Worm (Caenorhabditis elegans) whole organism, L1 larva: ENCODE measurements around the gene F42A10.7.

Experiments
- C04F5.9 ChIP-seq: sonication (generic microtip); optimal IDR thresholded peaks from 2 replicates; lab custom pipeline; 2016; ENCODE audit warnings: missing genetic modification characterization, missing compliant biosample characterization
- C34B4.2 ChIP-seq: sonication (generic microtip); optimal IDR thresholded peaks from 2 replicates; lab custom pipeline; 2017; ENCODE audit warnings: mild to moderate bottlenecking, missing genetic modification characterization, missing compliant biosample characterization
- alr-1 ChIP-seq: fragments of 200-800 bp; sonication (Bioruptor generic); optimal IDR thresholded peaks from 2 replicates; lab custom pipeline; 2018; ENCODE audit warnings: borderline replicate concordance, mild to moderate bottlenecking, missing genetic modification characterization, missing compliant biosample characterization
- ama-1 ChIP-seq: fragments of 150-350 bp; optimal IDR thresholded peaks from 2 replicates; lab custom pipeline; 2014
- blmp-1 ChIP-seq: fragments of 150-350 bp; optimal IDR thresholded peaks from 2 replicates; lab custom pipeline; 2014; ENCODE audit warnings: missing biosample characterization, missing genetic modification characterization
- ceh-8 ChIP-seq: fragments of 200-800 bp; sonication (Bioruptor generic); optimal IDR thresholded peaks from 2 replicates; lab custom pipeline; 2018; ENCODE audit warnings: mild to moderate bottlenecking, missing genetic modification characterization, moderate library complexity, missing compliant biosample characterization
- ceh-82 ChIP-seq, 3 experiments: fragments of 150-350 bp in 1 of 3; sonication (generic microtip) in 2 of 3; optimal IDR thresholded peaks; 2 replicates each; lab custom pipeline; 2014 to 2017; ENCODE audit warnings: missing biosample characterization in 3 of 3, missing genetic modification characterization in 3 of 3
- ceh-88 ChIP-seq: fragments of 200-800 bp; sonication (Bioruptor generic); IDR thresholded peaks from 2 replicates; pipeline ENCODE4 v1.3.6; 2022; ENCODE audit warnings: missing genetic modification characterization, missing compliant biosample characterization
- dpl-1 ChIP-seq, 3 experiments: fragments of 150-350 bp in 2 of 3; sonication (generic microtip) in 1 of 3; optimal IDR thresholded peaks; 2 replicates each; lab custom pipeline; 2014 to 2017; ENCODE audit warnings: missing biosample characterization in 3 of 3, missing genetic modification characterization in 3 of 3, missing genetic modification reagents in 3 of 3
- efl-3 ChIP-seq: fragments of 200-800 bp; sonication (Bioruptor generic); optimal IDR thresholded peaks from 2 replicates; lab custom pipeline; 2018; ENCODE audit warnings: mild to moderate bottlenecking, missing genetic modification characterization, missing compliant biosample characterization
- elt-3 ChIP-seq, 6 experiments: fragments of 150-350 bp in 1 of 6; sonication (generic microtip); optimal IDR thresholded peaks; 2 replicates each; lab custom pipeline; 2017 to 2018; ENCODE audit warnings: missing biosample characterization in 6 of 6, missing genetic modification characterization in 6 of 6, inconsistent platforms in 1 of 6
- fkh-4 ChIP-seq: sonication (generic microtip); optimal IDR thresholded peaks from 2 replicates; lab custom pipeline; 2016; ENCODE audit warnings: missing compliant biosample characterization, missing genetic modification characterization, borderline replicate concordance
- fkh-8 ChIP-seq: sonication (generic microtip); optimal IDR thresholded peaks from 2 replicates; lab custom pipeline; 2016; ENCODE audit warnings: mild to moderate bottlenecking, missing genetic modification characterization, missing compliant biosample characterization
- fos-1 ChIP-seq: fragments of 150-350 bp; optimal IDR thresholded peaks from 2 replicates; lab custom pipeline; 2014; ENCODE audit warnings: missing biosample characterization, missing genetic modification characterization
- grh-1 ChIP-seq: fragments of 200-800 bp; sonication (Bioruptor generic); IDR thresholded peaks from 2 replicates; pipeline ENCODE4 v1.3.6; 2022; ENCODE audit warnings: missing genetic modification reagents, missing genetic modification characterization, missing compliant biosample characterization
- hlh-17 ChIP-seq: fragments of 200-800 bp; sonication (Bioruptor generic); optimal IDR thresholded peaks from 2 replicates; lab custom pipeline; 2018; ENCODE audit warnings: missing genetic modification characterization, mild to moderate bottlenecking, missing compliant biosample characterization, moderate library complexity, borderline replicate concordance
- hlh-4 ChIP-seq: sonication (generic microtip); optimal IDR thresholded peaks from 2 replicates; lab custom pipeline; 2016; ENCODE audit warnings: mild to moderate bottlenecking, missing genetic modification characterization, missing compliant biosample characterization
- irx-1 ChIP-seq: sonication (generic microtip); optimal IDR thresholded peaks from 2 replicates; lab custom pipeline; 2016; ENCODE audit warnings: missing genetic modification characterization, missing compliant biosample characterization
- isw-1 ChIP-seq: fragments of 200-800 bp; sonication (Bioruptor generic); IDR thresholded peaks from 2 replicates; pipeline ENCODE4 v1.3.6; 2022; ENCODE audit warnings: missing genetic modification characterization, missing compliant biosample characterization
- lin-13 ChIP-seq: fragments of 150-350 bp; optimal IDR thresholded peaks from 2 replicates; lab custom pipeline; 2014; ENCODE audit warnings: missing biosample characterization, missing genetic modification reagents, missing genetic modification characterization
- lin-14 ChIP-seq: fragments of 200-800 bp; sonication (Bioruptor generic); optimal IDR thresholded peaks from 2 replicates; lab custom pipeline; 2018; ENCODE audit warnings: mild to moderate bottlenecking, missing genetic modification characterization, moderate library complexity, missing compliant biosample characterization
- lin-39 ChIP-seq: fragments of 150-350 bp; optimal IDR thresholded peaks from 2 replicates; lab custom pipeline; 2014; ENCODE audit warnings: missing biosample characterization, missing genetic modification reagents, missing genetic modification characterization
- lsy-2 ChIP-seq, 2 experiments: fragments of 150-350 bp; optimal IDR thresholded peaks; 2 replicates each; lab custom pipeline; 2014; ENCODE audit warnings: missing biosample characterization in 2 of 2, missing genetic modification characterization in 2 of 2
- mab-9 ChIP-seq: fragments of 200-800 bp; sonication (Bioruptor generic); IDR thresholded peaks from 2 replicates; pipeline ENCODE4 v1.3.6; 2022; ENCODE audit warnings: missing genetic modification reagents, missing genetic modification characterization, missing compliant biosample characterization
- mef-2 ChIP-seq: fragments of 150-350 bp; optimal IDR thresholded peaks from 2 replicates; lab custom pipeline; 2014; ENCODE audit warnings: missing biosample characterization, missing genetic modification characterization
- nhr-12 ChIP-seq: sonication (generic microtip); optimal IDR thresholded peaks from 2 replicates; lab custom pipeline; 2017; ENCODE audit warnings: missing biosample characterization, missing genetic modification characterization
- nhr-19 ChIP-seq: fragments of 200-800 bp; sonication (Bioruptor generic); conservative IDR thresholded peaks from 2 replicates; pipeline ENCODE4 v1.3.6; 2022; ENCODE audit warnings: missing genetic modification characterization, missing compliant biosample characterization
- nhr-47 ChIP-seq: sonication (generic microtip); optimal IDR thresholded peaks from 2 replicates; lab custom pipeline; 2016; ENCODE audit warnings: mild to moderate bottlenecking, missing genetic modification characterization, moderate library complexity, missing compliant biosample characterization
- nhr-71 ChIP-seq: sonication (generic microtip); optimal IDR thresholded peaks from 2 replicates; lab custom pipeline; 2016; ENCODE audit warnings: mild to moderate bottlenecking, missing genetic modification characterization, moderate library complexity, missing compliant biosample characterization
- nhr-76 ChIP-seq: sonication (generic microtip); optimal IDR thresholded peaks from 2 replicates; lab custom pipeline; 2017; ENCODE audit warnings: missing biosample characterization, missing genetic modification characterization
- nhr-84 ChIP-seq: sonication (generic microtip); optimal IDR thresholded peaks from 2 replicates; lab custom pipeline; 2017; ENCODE audit warnings: missing biosample characterization, missing genetic modification characterization
- nhr-90 ChIP-seq: sonication (generic microtip); optimal IDR thresholded peaks from 2 replicates; lab custom pipeline; 2016; ENCODE audit warnings: mild to moderate bottlenecking, missing genetic modification characterization, missing compliant biosample characterization; ENCODE audit not compliant: poor library complexity
- pag-3 ChIP-seq: sonication (generic microtip); optimal IDR thresholded peaks from 2 replicates; lab custom pipeline; 2017; ENCODE audit warnings: missing genetic modification characterization, mild to moderate bottlenecking, missing compliant biosample characterization, antibody characterized with exemption, borderline replicate concordance; ENCODE audit not compliant: insufficient read depth
- snu-23 ChIP-seq: sonication (generic microtip); optimal IDR thresholded peaks from 2 replicates; lab custom pipeline; 2016; ENCODE audit warnings: missing genetic modification characterization, missing compliant biosample characterization
- sup-37 ChIP-seq: fragments of 200-800 bp; sonication (Bioruptor generic); optimal IDR thresholded peaks from 2 replicates; lab custom pipeline; 2018; ENCODE audit warnings: mild to moderate bottlenecking, missing genetic modification characterization, missing compliant biosample characterization
- unc-130 ChIP-seq: fragments of 150-350 bp; optimal IDR thresholded peaks from 2 replicates; lab custom pipeline; 2017; ENCODE audit warnings: missing biosample characterization, missing genetic modification characterization, inconsistent platforms
- unc-30 ChIP-seq: sonication (generic microtip); optimal IDR thresholded peaks from 2 replicates; lab custom pipeline; 2017; ENCODE audit warnings: missing biosample characterization, missing genetic modification characterization
- unc-86 ChIP-seq: sonication (generic microtip); optimal IDR thresholded peaks from 2 replicates; lab custom pipeline; 2016; ENCODE audit warnings: missing genetic modification characterization, missing compliant biosample characterization
- unc-98 ChIP-seq: fragments of 200-800 bp; sonication (Bioruptor generic); IDR thresholded peaks from 2 replicates; pipeline ENCODE4 v1.3.6; 2022; ENCODE audit warnings: missing genetic modification characterization, missing compliant biosample characterization
- vab-15 ChIP-seq: sonication (generic microtip); optimal IDR thresholded peaks from 2 replicates; lab custom pipeline; 2017; ENCODE audit warnings: missing genotype, mild to moderate bottlenecking, missing genetic modification characterization, missing compliant biosample characterization
- xbp-1 ChIP-seq: sonication (generic microtip); optimal IDR thresholded peaks from 2 replicates; lab custom pipeline; 2016; ENCODE audit warnings: missing genetic modification characterization, missing compliant biosample characterization
- zag-1 ChIP-seq: fragments of 150-350 bp; optimal IDR thresholded peaks from 2 replicates; lab custom pipeline; 2014; ENCODE audit warnings: missing biosample characterization, missing genetic modification characterization
- zip-4 ChIP-seq: fragments of 200-800 bp; sonication (Bioruptor generic); optimal IDR thresholded peaks from 2 replicates; lab custom pipeline; 2018; ENCODE audit warnings: mild to moderate bottlenecking, missing genetic modification characterization, moderate library complexity, missing compliant biosample characterization
- ztf-11 ChIP-seq, 2 experiments: sonication (generic microtip); optimal IDR thresholded peaks; 2 replicates each; lab custom pipeline; 2016 to 2017; ENCODE audit warnings: missing genetic modification characterization in 2 of 2, missing biosample characterization in 1 of 2, missing compliant biosample characterization in 1 of 2
- ztf-4 ChIP-seq: fragments of 150-350 bp; optimal IDR thresholded peaks from 2 replicates; lab custom pipeline; 2014; ENCODE audit warnings: missing biosample characterization, missing genetic modification characterization

The F42A10.7 gene

ce11 chrIII:6178586-6178985 is at the start of gene F42A10.7:
Gene F42A10.7 (minus strand): TSS chrIII:6178686.
- TF ChIP-seq isw-1: no peak
- no peak for TF ChIP-seq nhr-71 (tag; lab: Kevin White, UChicago)
- no peak for TF ChIP-seq nhr-12 (tag; lab: Kevin White, UChicago)
- TF ChIP-seq hlh-17 (GFP tag; lab: Kevin White, UChicago): no peak
- no peak for TF ChIP-seq pag-3 (tag; lab: Kevin White, UChicago)
- no peak for TF ChIP-seq nhr-90 (tag; lab: Kevin White, UChicago)
- TF ChIP-seq hlh-4 (tag; lab: Kevin White, UChicago): no peak
- no peak for TF ChIP-seq blmp-1 (tag; lab: Kevin White, UChicago)
- TF ChIP-seq dpl-1 (GFP tag; optimal IDR thresholded peaks at IDR 0.05; lab: Kevin White, UChicago): no peak
- TF ChIP-seq irx-1 (tag; lab: Kevin White, UChicago): no peak
- no peak for TF ChIP-seq nhr-19
- no peak for TF ChIP-seq unc-30 (tag; lab: Kevin White, UChicago)
- TF ChIP-seq zip-4 (GFP tag; lab: Kevin White, UChicago): no peak
- no peak for TF ChIP-seq unc-130
- no peak for TF ChIP-seq lin-14
- TF ChIP-seq, all 84 proteins: peak for 0

ce11 chrIII:6221403-6221802 is 42.9 kb upstream of the F42A10.7 start:
- TF ChIP-seq grh-1 (GFP tag; lab: Robert Waterston, UW) (no peak), lin-39 (tag; lab: Kevin White, UChicago) (no peak), unc-98 (GFP tag; lab: Robert Waterston, UW) (no peak), isw-1 (no peak), dpl-1 (GFP tag; optimal IDR thresholded peaks at IDR 0.05; lab: Kevin White, UChicago) (no peak), pag-3 (tag; lab: Kevin White, UChicago) (no peak), sup-37 (no peak), nhr-47 (tag; lab: Kevin White, UChicago) (no peak), snu-23 (GFP tag; lab: Kevin White, UChicago) (no peak), fkh-4 (tag; lab: Kevin White, UChicago) (no peak), lsy-2 (tag; optimal IDR thresholded peaks at IDR 0.05; lab: Kevin White, UChicago) (no peak), fkh-8 (tag; lab: Kevin White, UChicago) (peak; percentile 57), irx-1 (tag; lab: Kevin White, UChicago) (no peak), vab-15 (no peak), mab-9 (no peak), alr-1 (no peak), unc-86 (tag; lab: Kevin White, UChicago) (peak; percentile 5), C04F5.9 (tag; lab: Kevin White, UChicago) (no peak), lin-13 (GFP tag; lab: Kevin White, UChicago) (no peak), lin-14 (peak; percentile 30), nhr-76 (tag; lab: Kevin White, UChicago) (no peak)

ce11 chrIII:6216833-6217466 is 38.5 kb upstream of the F42A10.7 start, which contains the start of gene hot-4:
Gene hot-4 (plus strand): TSS chrIII:6217416.
- TF ChIP-seq blmp-1 (tag; lab: Kevin White, UChicago): peak; percentile 34
- no peak for TF ChIP-seq unc-98 (GFP tag; lab: Robert Waterston, UW)

- TF ChIP-seq mab-9: no peak
- TF ChIP-seq unc-130: peak; percentile 44
- TF ChIP-seq ceh-88 (GFP tag; lab: Robert Waterston, UW): no peak
- no peak for TF ChIP-seq C34B4.2 (tag; lab: Kevin White, UChicago)
- TF ChIP-seq efl-3: no peak
- TF ChIP-seq ceh-8: no peak
- TF ChIP-seq elt-3 (tag; optimal IDR thresholded peaks at IDR 0.05; lab: Kevin White, UChicago): peak in 1 of 6 experiments; percentile 72
- TF ChIP-seq ztf-11 (tag; optimal IDR thresholded peaks at IDR 0.05; lab: Kevin White, UChicago): no peak
- TF ChIP-seq ama-1 (lab: Kevin White, UChicago): no peak
- no peak for TF ChIP-seq mef-2
- TF ChIP-seq ceh-82 (tag; optimal IDR thresholded peaks at IDR 0.05; lab: Kevin White, UChicago): no peak
- TF ChIP-seq ztf-4 (tag; lab: Kevin White, UChicago): no peak
- peak; percentile 67 for TF ChIP-seq nhr-19
- TF ChIP-seq xbp-1 (tag; lab: Kevin White, UChicago): no peak
- TF ChIP-seq zag-1 (tag; lab: Kevin White, UChicago): no peak
- no peak for TF ChIP-seq grh-1 (GFP tag; lab: Robert Waterston, UW)
- no peak for TF ChIP-seq lin-14
- no peak for TF ChIP-seq nhr-84 (tag; lab: Kevin White, UChicago)
- no peak for TF ChIP-seq unc-86 (tag; lab: Kevin White, UChicago)
- TF ChIP-seq fos-1 (tag; lab: Kevin White, UChicago): no peak
These were observed 37.5 kb upstream of the F42A10.7 start for ce11 chrIII:6215943-6216342.
